Worm (Caenorhabditis elegans) whole organism, L4 larva: Measurements from ENCODE around the gene T13C5.9.

ENCODE experiments used
- F10B5.3 ChIP-seq: sonication (generic microtip); optimal IDR thresholded peaks from 2 replicates; lab custom pipeline; 2016; ENCODE audit warnings: mild to moderate bottlenecking, missing genetic modification characterization, missing compliant biosample characterization
- F44E2.7 ChIP-seq: fragments of 200-800 bp; sonication (Bioruptor generic); IDR thresholded peaks from 2 replicates; pipeline ENCODE4 v2.1.2; 2022; ENCODE audit warnings: missing genetic modification characterization, missing compliant biosample characterization
- F49E8.2 ChIP-seq: sonication (generic microtip); optimal IDR thresholded peaks from 2 replicates; lab custom pipeline; 2016; ENCODE audit warnings: missing compliant biosample characterization, mild to moderate bottlenecking, missing genetic modification characterization, borderline replicate concordance
- Y75B8A.6 ChIP-seq: fragments of 200-800 bp; sonication (Bioruptor generic); IDR thresholded peaks from 2 replicates; pipeline ENCODE4 v1.3.6; 2022; ENCODE audit warnings: missing genetic modification reagents, missing genetic modification characterization, missing compliant biosample characterization
- aha-1 ChIP-seq: fragments of 150-350 bp; peaks from one replicate; lab custom pipeline; 2014; ENCODE audit warnings: missing biosample characterization, missing genetic modification characterization
- aly-2 ChIP-seq: sonication (generic microtip); optimal IDR thresholded peaks from 2 replicates; lab custom pipeline; 2018; ENCODE audit warnings: missing biosample characterization, missing genetic modification characterization
- ama-1 ChIP-seq: fragments of 150-350 bp; optimal IDR thresholded peaks from 2 replicates; lab custom pipeline; 2014; ENCODE audit warnings: inconsistent platforms, mixed read lengths
- arid-1 ChIP-seq: fragments of 200-800 bp; sonication (Bioruptor generic); conservative IDR thresholded peaks from 2 replicates; pipeline ENCODE4 v1.3.6; 2022; ENCODE audit warnings: missing genetic modification reagents, missing genetic modification characterization, missing compliant biosample characterization
- attf-4 ChIP-seq: sonication (generic microtip); optimal IDR thresholded peaks from 3 replicates; lab custom pipeline; 2017; ENCODE audit warnings: missing biosample characterization, missing genetic modification characterization
- ceh-20 ChIP-seq: fragments of 200-800 bp; sonication (Bioruptor generic); IDR thresholded peaks from 2 replicates; pipeline ENCODE4 v1.3.6; 2022; ENCODE audit warnings: missing genetic modification reagents, missing genetic modification characterization, missing compliant biosample characterization
- ceh-82 ChIP-seq: sonication (generic microtip); optimal IDR thresholded peaks from 2 replicates; lab custom pipeline; 2017; ENCODE audit warnings: missing biosample characterization, missing genetic modification characterization
- ces-1 ChIP-seq: fragments of 150-350 bp; sonication (generic microtip); optimal IDR thresholded peaks from 4 replicates; lab custom pipeline; 2014; ENCODE audit warnings: missing biosample characterization, missing genetic modification reagents, missing genetic modification characterization
- daf-16 ChIP-seq, 3 experiments: sonication (generic microtip); optimal IDR thresholded peaks; 2 replicates each; lab custom pipeline; 2016 to 2017; ENCODE audit warnings: missing genetic modification characterization in 3 of 3, missing genetic modification reagents in 3 of 3, mild to moderate bottlenecking in 2 of 3, missing compliant biosample characterization in 2 of 3, missing biosample characterization in 1 of 3, moderate library complexity in 1 of 3
- daf-19 ChIP-seq: fragments of 200-800 bp; sonication (Bioruptor generic); conservative IDR thresholded peaks from 2 replicates; pipeline ENCODE4 v1.3.6; 2022; ENCODE audit warnings: missing genetic modification characterization, missing compliant biosample characterization
- dmd-6 ChIP-seq: fragments of 200-800 bp; sonication (Bioruptor generic); IDR thresholded peaks from 2 replicates; pipeline ENCODE4 v1.3.6; 2022; ENCODE audit warnings: missing genetic modification reagents, missing genetic modification characterization, missing compliant biosample characterization
- dpl-1 ChIP-seq: fragments of 150-350 bp; optimal IDR thresholded peaks from 2 replicates; lab custom pipeline; 2014; ENCODE audit warnings: missing biosample characterization, missing genetic modification reagents, missing genetic modification characterization
- duxl-1 ChIP-seq: sonication (generic microtip); optimal IDR thresholded peaks from 2 replicates; lab custom pipeline; 2016; ENCODE audit warnings: mild to moderate bottlenecking, missing genetic modification characterization, moderate library complexity, missing compliant biosample characterization; ENCODE audit not compliant: poor library complexity
- dve-1 ChIP-seq: sonication (generic microtip); optimal IDR thresholded peaks from 2 replicates; lab custom pipeline; 2017; ENCODE audit warnings: antibody characterized with exemption, mild to moderate bottlenecking, missing genetic modification characterization, missing compliant biosample characterization; ENCODE audit not compliant: insufficient read depth
- egl-27 ChIP-seq: sonication (generic microtip); optimal IDR thresholded peaks from 3 replicates; lab custom pipeline; 2017; ENCODE audit warnings: missing biosample characterization, missing genetic modification reagents, missing genetic modification characterization
- fkh-10 ChIP-seq: fragments of 150-350 bp; optimal IDR thresholded peaks from 2 replicates; lab custom pipeline; 2014; ENCODE audit warnings: missing biosample characterization, missing genetic modification reagents, missing genetic modification characterization
- hlh-11 ChIP-seq: fragments of 200-800 bp; sonication (Bioruptor generic); optimal IDR thresholded peaks from 2 replicates; lab custom pipeline; 2018; ENCODE audit warnings: mild to moderate bottlenecking, missing genetic modification characterization, missing compliant biosample characterization
- hlh-30 ChIP-seq: sonication (generic microtip); optimal IDR thresholded peaks from 2 replicates; lab custom pipeline; 2017; ENCODE audit warnings: antibody characterized with exemption, mild to moderate bottlenecking, missing genetic modification characterization, missing compliant biosample characterization; ENCODE audit not compliant: insufficient read depth
- jun-1 ChIP-seq: fragments of 150-350 bp; optimal IDR thresholded peaks from 2 replicates; lab custom pipeline; 2014; ENCODE audit warnings: missing biosample characterization, missing genetic modification reagents, missing genetic modification characterization
- lim-7 ChIP-seq: fragments of 200-800 bp; sonication (Bioruptor generic); IDR thresholded peaks from 2 replicates; pipeline ENCODE4 v1.3.6; 2022; ENCODE audit warnings: missing genetic modification characterization, missing compliant biosample characterization
- lsy-2 ChIP-seq, 2 experiments: fragments of 150-350 bp in 1 of 2; sonication (generic microtip) in 1 of 2; optimal IDR thresholded peaks; 2 replicates each; lab custom pipeline; 2014 to 2017; ENCODE audit warnings: missing biosample characterization in 2 of 2, missing genetic modification characterization in 2 of 2
- mdl-1 ChIP-seq, 2 experiments: fragments of 150-350 bp in 1 of 2; sonication (generic microtip) in 1 of 2; optimal IDR thresholded peaks; 2 replicates each; lab custom pipeline; 2014 to 2017; ENCODE audit warnings: missing biosample characterization in 2 of 2, missing genetic modification characterization in 2 of 2
- mep-1 ChIP-seq: fragments of 150-350 bp; sonication (generic microtip); optimal IDR thresholded peaks from 3 replicates; lab custom pipeline; 2014; ENCODE audit warnings: missing biosample characterization, missing genetic modification characterization
- mxl-3 ChIP-seq: fragments of 200-800 bp; sonication (Bioruptor generic); optimal IDR thresholded peaks from 2 replicates; lab custom pipeline; 2018; ENCODE audit warnings: mild to moderate bottlenecking, missing genetic modification characterization, missing compliant biosample characterization
- nhr-11 ChIP-seq: fragments of 150-350 bp; optimal IDR thresholded peaks from 2 replicates; lab custom pipeline; 2014; ENCODE audit warnings: missing biosample characterization, missing genetic modification characterization
- nhr-111 ChIP-seq: fragments of 200-800 bp; sonication (Bioruptor generic); optimal IDR thresholded peaks from 2 replicates; lab custom pipeline; 2018; ENCODE audit warnings: mild to moderate bottlenecking, missing genetic modification characterization, missing compliant biosample characterization
- nhr-28 ChIP-seq: fragments of 150-350 bp; optimal IDR thresholded peaks from 2 replicates; lab custom pipeline; 2014; ENCODE audit warnings: missing biosample characterization, missing genetic modification characterization
- nhr-6 ChIP-seq: fragments of 150-350 bp; optimal IDR thresholded peaks from 2 replicates; lab custom pipeline; 2014; ENCODE audit warnings: missing biosample characterization, missing genetic modification characterization
- php-3 ChIP-seq: fragments of 200-800 bp; sonication (Bioruptor generic); IDR thresholded peaks from 2 replicates; pipeline ENCODE4 v1.3.6; 2022; ENCODE audit warnings: missing genetic modification reagents, missing genetic modification characterization, missing compliant biosample characterization
- pqm-1 ChIP-seq: sonication (generic microtip); optimal IDR thresholded peaks from 2 replicates; lab custom pipeline; 2017; ENCODE audit warnings: missing biosample characterization, missing genetic modification characterization
- sdz-12 ChIP-seq: fragments of 200-800 bp; sonication (Bioruptor generic); optimal IDR thresholded peaks from 2 replicates; lab custom pipeline; 2018; ENCODE audit warnings: mild to moderate bottlenecking, missing genetic modification characterization, missing compliant biosample characterization
- set-16 ChIP-seq: fragments of 200-800 bp; sonication (Bioruptor generic); IDR thresholded peaks from 2 replicates; pipeline ENCODE4 v1.3.6; 2022; ENCODE audit warnings: missing genetic modification reagents, missing genetic modification characterization, missing compliant biosample characterization
- snpc-1.2 ChIP-seq: fragments of 200-800 bp; sonication (Bioruptor generic); IDR thresholded peaks from 2 replicates; pipeline ENCODE4 v1.3.6; 2022; ENCODE audit warnings: missing genetic modification reagents, missing genetic modification characterization, missing compliant biosample characterization
- unc-130 ChIP-seq: sonication (generic microtip); optimal IDR thresholded peaks from 2 replicates; lab custom pipeline; 2016; ENCODE audit warnings: missing genetic modification reagents, missing genetic modification characterization, missing compliant biosample characterization
- unc-62 ChIP-seq, 3 experiments: fragments of 150-350 bp in 1 of 3; sonication (generic microtip); optimal IDR thresholded peaks in 2 of 3; peaks in 1 of 3; 1 replicate in 1 of 3; 2 replicates in 2 of 3; lab custom pipeline; 2014 to 2017; ENCODE audit warnings: missing biosample characterization in 3 of 3, missing genetic modification characterization in 3 of 3, missing genetic modification reagents in 3 of 3, missing genotype in 1 of 3
- vab-7 ChIP-seq: fragments of 200-800 bp; sonication (Bioruptor generic); IDR thresholded peaks from 2 replicates; pipeline ENCODE4 v1.3.6; 2022; ENCODE audit warnings: missing genetic modification reagents, missing genetic modification characterization, missing compliant biosample characterization
- zfp-3 ChIP-seq: fragments of 200-800 bp; sonication (Bioruptor generic); conservative IDR thresholded peaks from 2 replicates; pipeline ENCODE4 v1.3.6; 2022; ENCODE audit warnings: missing genetic modification reagents, missing genetic modification characterization, missing compliant biosample characterization
- ztf-7 ChIP-seq: fragments of 150-350 bp; optimal IDR thresholded peaks from 2 replicates; lab custom pipeline; 2014; ENCODE audit warnings: missing biosample characterization, missing genetic modification characterization

The T13C5.9 gene

ce11 chrX:6196627-6197026, 6.6 kb downstream of the T13C5.9 start, which contains the start of gene daf-9:
Gene daf-9, plus strand, starts transcription at chrX:6196927.
- TF ChIP-seq vab-7 (no peak), sdz-12 (GFP tag; lab: Kevin White, UChicago) (no peak), mxl-3 (GFP tag; lab: Kevin White, UChicago) (peak; percentile 33)

ce11 chrX:6201542-6201941, 11.5 kb downstream of the T13C5.9 start:
- TF ChIP-seq ama-1 (lab: Kevin White, UChicago) (peak; percentile 29), daf-19 (GFP tag; lab: Robert Waterston, UW) (no peak), mdl-1 (tag; optimal IDR thresholded peaks at IDR 0.05; lab: Kevin White, UChicago) (peak in 1 of 2 experiments; percentile 48), lsy-2 (tag; optimal IDR thresholded peaks at IDR 0.05; lab: Kevin White, UChicago) (peak in 1 of 2 experiments; percentile 57), attf-4 (tag; lab: Kevin White, UChicago) (no peak), mep-1 (tag; lab: Kevin White, UChicago) (peak; percentile 62), ztf-7 (no peak), nhr-28 (tag; lab: Kevin White, UChicago) (peak; percentile 58), hlh-11 (tag; lab: Kevin White, UChicago) (peak; percentile 43), dve-1 (tag; lab: Kevin White, UChicago) (peak; percentile 3), aha-1 (tag; lab: Kevin White, UChicago) (peak; percentile 79), aly-2 (tag; lab: Kevin White, UChicago) (no peak), duxl-1 (tag; lab: Kevin White, UChicago) (no peak), Y75B8A.6 (GFP tag; lab: Robert Waterston, UW) (no peak), zfp-3 (GFP tag; lab: Robert Waterston, UW) (0 out of 2 replicates have a peak, but pooled peaks have one; percentile 17), unc-130 (GFP tag; lab: Kevin White, UChicago) (no peak), pqm-1 (no peak), nhr-111 (GFP tag; lab: Kevin White, UChicago) (no peak), hlh-30 (tag; lab: Kevin White, UChicago) (peak; percentile 76), arid-1 (GFP tag; lab: Robert Waterston, UW) (no peak), ces-1 (GFP tag; lab: Kevin White, UChicago) (no peak), fkh-10 (GFP tag; lab: Kevin White, UChicago) (no peak), unc-62 (GFP tag; optimal IDR thresholded peaks at IDR 0.05 in 1 of 2; lab: Kevin White, UChicago) (peak in 1 of 2 experiments; percentile 93), unc-62 (tag; optimal IDR thresholded peaks at IDR 0.05; lab: Kevin White, UChicago) (no peak), egl-27 (no peak), nhr-6 (peak; percentile 2), F44E2.7 (no peak), jun-1 (tag; lab: Kevin White, UChicago) (no peak), F10B5.3 (tag; lab: Kevin White, UChicago) (no peak), mxl-3 (GFP tag; lab: Kevin White, UChicago) (peak; percentile 66), set-16 (no peak)

DNA sequence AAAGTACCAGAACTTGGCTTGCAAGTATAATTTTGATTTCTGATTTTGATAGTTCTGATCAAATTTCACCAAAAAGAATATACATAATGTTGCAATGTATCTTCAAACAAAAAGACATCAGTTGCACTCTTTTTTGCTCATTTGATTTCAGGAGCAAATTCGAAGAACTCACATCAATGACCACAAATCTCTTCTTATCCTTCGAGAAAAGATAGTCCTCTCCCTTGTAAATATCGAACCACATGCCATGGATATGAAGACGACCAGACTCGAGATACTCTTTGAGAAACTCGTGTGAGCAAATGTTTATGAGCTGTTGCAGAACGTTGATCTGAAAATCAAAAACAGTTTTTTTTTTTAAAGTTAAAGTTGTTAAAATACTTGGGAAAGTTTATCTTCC, 12.8 kb downstream of the T13C5.9 start:
- TF ChIP-seq daf-16 (GFP tag; optimal IDR thresholded peaks at IDR 0.05; lab: Kevin White, UChicago): peak in 1 of 2 experiments; percentile 23
- TF ChIP-seq daf-16 (tag; optimal IDR thresholded peaks at IDR 0.05; lab: Kevin White, UChicago): no peak
- TF ChIP-seq nhr-11 (tag; lab: Kevin White, UChicago): peak; percentile 1
- TF ChIP-seq ceh-20 (GFP tag; lab: Robert Waterston, UW): no peak

- TF ChIP-seq lim-7 (GFP tag; lab: Robert Waterston, UW) (no peak), ceh-82 (tag; lab: Kevin White, UChicago) (no peak), php-3 (GFP tag; lab: Robert Waterston, UW) (peak; percentile 60; the same call in 1 of the 2 replicates), F49E8.2 (no peak), snpc-1.2 (GFP tag; lab: Robert Waterston, UW) (no peak), dpl-1 (no peak), dmd-6 (peak; percentile 22; the same call in 1 of the 2 replicates), aha-1 (tag; lab: Kevin White, UChicago) (peak; percentile 60), daf-16 (GFP tag; optimal IDR thresholded peaks at IDR 0.05; lab: Kevin White, UChicago) (no peak), daf-16 (tag; optimal IDR thresholded peaks at IDR 0.05; lab: Kevin White, UChicago) (peak; percentile 41), ceh-20 (GFP tag; lab: Robert Waterston, UW) (no peak)
Observed at ce11 chrX:6203315-6203714, 13.3 kb downstream of the T13C5.9 start.
